Fruit fly (Drosophila melanogaster) whole organism, embryonic: ENCODE measurements around the gene CG5762.

ENCODE experiments used
- CG10274 ChIP-seq: fragments of 200-800 bp; sonication (Bioruptor generic); optimal IDR thresholded peaks from 3 replicates; lab custom pipeline; 2017; ENCODE audit warnings: missing biosample characterization, mild to moderate bottlenecking, missing genetic modification characterization
- CG10543 ChIP-seq: fragments of 200-800 bp; sonication (Bioruptor generic); optimal IDR thresholded peaks from 3 replicates; lab custom pipeline; 2017; ENCODE audit warnings: missing biosample characterization, mild to moderate bottlenecking, missing genetic modification characterization, moderate library complexity
- CG10654 ChIP-seq: fragments of 200-800 bp; sonication (Bioruptor generic); optimal IDR thresholded peaks from 2 replicates; lab custom pipeline; 2016; ENCODE audit warnings: missing biosample characterization, missing genetic modification characterization
- CG10979 ChIP-seq: fragments of 200-800 bp; sonication (Bioruptor generic); optimal IDR thresholded peaks from 2 replicates; lab custom pipeline; 2018; ENCODE audit warnings: missing biosample characterization, mild to moderate bottlenecking, missing genetic modification characterization, moderate library complexity
- CG12219 ChIP-seq: fragments of 200-800 bp; sonication (Bioruptor generic); optimal IDR thresholded peaks from 3 replicates; lab custom pipeline; 2018; ENCODE audit warnings: missing biosample characterization, mild to moderate bottlenecking, missing genetic modification characterization
- CG15011 ChIP-seq: fragments of 200-800 bp; sonication (Bioruptor generic); optimal IDR thresholded peaks from 3 replicates; lab custom pipeline; 2018; ENCODE audit warnings: missing biosample characterization, mild to moderate bottlenecking, missing genetic modification characterization
- CG16815 ChIP-seq: fragments of 200-800 bp; sonication (Bioruptor generic); optimal IDR thresholded peaks from 3 replicates; lab custom pipeline; 2017; ENCODE audit warnings: missing biosample characterization, mild to moderate bottlenecking, missing genetic modification characterization
- CG17612 ChIP-seq: fragments of 200-800 bp; sonication (Bioruptor generic); IDR thresholded peaks from 2 replicates; pipeline ENCODE4 v1.3.6; 2022; ENCODE audit warnings: missing biosample characterization, missing genetic modification characterization
- CG3065 ChIP-seq: fragments of 200-800 bp; sonication (Bioruptor generic); optimal IDR thresholded peaks from 2 replicates; lab custom pipeline; 2016; ENCODE audit warnings: missing biosample characterization, missing genetic modification characterization
- CG34224 ChIP-seq: fragments of 200-800 bp; sonication (Bioruptor generic); IDR thresholded peaks from 3 replicates; pipeline ENCODE4 v1.3.6; 2022; ENCODE audit warnings: missing biosample characterization, missing genetic modification characterization; ENCODE audit not compliant: partially characterized antibody
- CG4424 ChIP-seq: fragments of 200-800 bp; sonication (Bioruptor generic); optimal IDR thresholded peaks from 3 replicates; lab custom pipeline; 2016; ENCODE audit warnings: missing biosample characterization, missing genetic modification characterization
- CG4820 ChIP-seq: fragments of 200-800 bp; sonication (Bioruptor generic); optimal IDR thresholded peaks from 3 replicates; lab custom pipeline; 2016; ENCODE audit warnings: missing biosample characterization, missing genetic modification characterization
- CG6175 ChIP-seq: fragments of 200-800 bp; sonication (Bioruptor generic); IDR thresholded peaks from 3 replicates; pipeline ENCODE4 v1.3.6; 2022; ENCODE audit warnings: missing biosample characterization, missing genetic modification characterization
- CG8290 ChIP-seq, 3 experiments: fragments of 200-800 bp; sonication (Bioruptor generic); optimal IDR thresholded peaks; 2 replicates each; lab custom pipeline; 2016 to 2019; ENCODE audit warnings: missing biosample characterization in 3 of 3, missing genetic modification characterization in 3 of 3, mild to moderate bottlenecking in 2 of 3, moderate library complexity in 1 of 3
- CG8478 ChIP-seq: fragments of >200 bp; optimal IDR thresholded peaks from 2 replicates; lab custom pipeline; 2018
- CG9932 ChIP-seq: fragments of 200-800 bp; sonication (Bioruptor generic); IDR thresholded peaks from 2 replicates; pipeline ENCODE4 v1.3.6; 2022; ENCODE audit warnings: missing biosample characterization, missing genetic modification characterization
- HmgZ ChIP-seq: fragments of 200-800 bp; sonication (Bioruptor generic); optimal IDR thresholded peaks from 2 replicates; lab custom pipeline; 2018; ENCODE audit warnings: missing biosample characterization, mild to moderate bottlenecking, missing genetic modification characterization
- Jarid2 ChIP-seq: fragments of 200-800 bp; sonication (Bioruptor generic); optimal IDR thresholded peaks from 3 replicates; lab custom pipeline; 2017; ENCODE audit warnings: mild to moderate bottlenecking, missing biosample characterization, missing genetic modification reagents, missing genetic modification characterization
- MESR4 ChIP-seq: fragments of 200-800 bp; sonication (Bioruptor generic); optimal IDR thresholded peaks from 2 replicates; lab custom pipeline; 2018; ENCODE audit warnings: missing biosample characterization, mild to moderate bottlenecking, missing genetic modification characterization, moderate library complexity
- Nf-YB ChIP-seq: fragments of 200-800 bp; sonication (Bioruptor generic); optimal IDR thresholded peaks from 3 replicates; lab custom pipeline; 2019; ENCODE audit warnings: missing biosample characterization, mild to moderate bottlenecking, missing genetic modification characterization, moderate library complexity
- Oli ChIP-seq: fragments of 200-800 bp; sonication (Bioruptor generic); optimal IDR thresholded peaks from 2 replicates; lab custom pipeline; 2018; ENCODE audit warnings: missing biosample characterization, mild to moderate bottlenecking, missing genetic modification characterization, moderate library complexity
- Poxn ChIP-seq: fragments of 200-800 bp; sonication (Bioruptor generic); IDR thresholded peaks from 2 replicates; pipeline ENCODE4 v1.3.6; 2022; ENCODE audit warnings: missing biosample characterization, missing genetic modification characterization
- Scr ChIP-seq: fragments of 200-800 bp; sonication (Bioruptor generic); IDR thresholded peaks from 2 replicates; pipeline ENCODE4 v1.3.6; 2022; ENCODE audit warnings: missing biosample characterization, missing genetic modification characterization; ENCODE audit not compliant: partially characterized antibody
- Side ChIP-seq: fragments of 200-800 bp; sonication (Bioruptor generic); optimal IDR thresholded peaks from 2 replicates; lab custom pipeline; 2016; ENCODE audit warnings: missing biosample characterization, missing genetic modification characterization
- Sry-β ChIP-seq: fragments of 200-800 bp; sonication (Bioruptor generic); optimal IDR thresholded peaks from 2 replicates; lab custom pipeline; 2018; ENCODE audit warnings: missing biosample characterization, mild to moderate bottlenecking, missing genetic modification characterization, moderate library complexity
- Vsx1 ChIP-seq: fragments of 200-800 bp; sonication (Bioruptor generic); optimal IDR thresholded peaks from 2 replicates; lab custom pipeline; 2017; ENCODE audit warnings: missing biosample characterization, mild to moderate bottlenecking, missing genetic modification characterization, missing genetic modification reagents
- ab ChIP-seq: fragments of 200-800 bp; sonication (Bioruptor generic); optimal IDR thresholded peaks from 2 replicates; lab custom pipeline; 2016; ENCODE audit warnings: missing biosample characterization, missing genetic modification characterization
- ara ChIP-seq: fragments of 200-800 bp; sonication (Bioruptor generic); IDR thresholded peaks from 2 replicates; pipeline ENCODE4 v1.3.6; 2022; ENCODE audit warnings: missing biosample characterization, missing genetic modification characterization
- ash1 ChIP-seq: fragments of 200-800 bp; sonication (Bioruptor generic); optimal IDR thresholded peaks from 2 replicates; lab custom pipeline; 2018; ENCODE audit warnings: missing biosample characterization, mild to moderate bottlenecking, missing genetic modification characterization
- ato ChIP-seq: fragments of 200-800 bp; sonication (Bioruptor generic); IDR thresholded peaks from 2 replicates; pipeline ENCODE4 v1.3.6; 2022; ENCODE audit warnings: missing biosample characterization, missing genetic modification characterization; ENCODE audit not compliant: partially characterized antibody
- bigmax ChIP-seq: fragments of 200-800 bp; sonication (Bioruptor generic); optimal IDR thresholded peaks from 2 replicates; lab custom pipeline; 2018; ENCODE audit warnings: missing biosample characterization, mild to moderate bottlenecking, missing genetic modification characterization
- dati ChIP-seq: fragments of 200-800 bp; sonication (Bioruptor generic); IDR thresholded peaks from 2 replicates; pipeline ENCODE4 v1.3.6; 2022; ENCODE audit warnings: missing biosample characterization, missing genetic modification characterization
- ewg ChIP-seq: fragments of 200-800 bp; sonication (Bioruptor generic); optimal IDR thresholded peaks from 3 replicates; lab custom pipeline; 2017; ENCODE audit warnings: mild to moderate bottlenecking, missing biosample characterization, missing genetic modification reagents, missing genetic modification characterization
- gcm2 ChIP-seq: fragments of 200-800 bp; sonication (Bioruptor generic); optimal IDR thresholded peaks from 2 replicates; lab custom pipeline; 2016; ENCODE audit warnings: missing biosample characterization, missing genetic modification characterization
- gfzf ChIP-seq: fragments of 200-800 bp; sonication (Bioruptor generic); optimal IDR thresholded peaks from 2 replicates; lab custom pipeline; 2016; ENCODE audit warnings: missing biosample characterization, mild to moderate bottlenecking, missing genetic modification characterization, moderate library complexity
- h ChIP-seq: fragments of >200 bp; optimal IDR thresholded peaks from 2 replicates; lab custom pipeline; 2017
- lmd ChIP-seq: fragments of 200-800 bp; sonication (Bioruptor generic); IDR thresholded peaks from 2 replicates; pipeline ENCODE4 v1.3.6; 2022; ENCODE audit warnings: missing biosample characterization, missing genetic modification characterization
- maf-S ChIP-seq: fragments of 200-800 bp; sonication (Bioruptor generic); optimal IDR thresholded peaks from 2 replicates; lab custom pipeline; 2016; ENCODE audit warnings: missing biosample characterization, missing genetic modification characterization
- p53 ChIP-seq: fragments of 200-800 bp; sonication (Bioruptor generic); optimal IDR thresholded peaks from 2 replicates; lab custom pipeline; 2016; ENCODE audit warnings: missing biosample characterization, missing genetic modification characterization
- pfk ChIP-seq: fragments of 200-800 bp; sonication (Bioruptor generic); optimal IDR thresholded peaks from 2 replicates; lab custom pipeline; 2018; ENCODE audit warnings: missing biosample characterization, mild to moderate bottlenecking, missing genetic modification characterization, moderate library complexity
- phol ChIP-seq: fragments of 200-800 bp; sonication (Bioruptor generic); optimal IDR thresholded peaks from 3 replicates; lab custom pipeline; 2018; ENCODE audit warnings: missing biosample characterization, mild to moderate bottlenecking, missing genetic modification characterization, moderate library complexity
- pum ChIP-seq: fragments of 200-800 bp; sonication (Bioruptor generic); optimal IDR thresholded peaks from 2 replicates; lab custom pipeline; 2016; ENCODE audit warnings: missing biosample characterization, missing genetic modification characterization
- rib ChIP-seq: fragments of 200-800 bp; sonication (Bioruptor generic); IDR thresholded peaks from 2 replicates; pipeline ENCODE4 v1.3.6; 2022; ENCODE audit warnings: missing biosample characterization, missing genetic modification characterization
- sima ChIP-seq: fragments of 200-800 bp; sonication (Bioruptor generic); optimal IDR thresholded peaks from 2 replicates; lab custom pipeline; 2016; ENCODE audit warnings: missing biosample characterization, missing genetic modification characterization
- slou ChIP-seq: fragments of 200-800 bp; sonication (Bioruptor generic); optimal IDR thresholded peaks from 3 replicates; lab custom pipeline; 2016; ENCODE audit warnings: missing biosample characterization, missing genetic modification characterization
- tap ChIP-seq: fragments of 200-800 bp; optimal IDR thresholded peaks from 3 replicates; lab custom pipeline; 2019; ENCODE audit warnings: missing biosample characterization, mild to moderate bottlenecking, missing genetic modification characterization, moderate library complexity
- unpg ChIP-seq: fragments of 200-800 bp; sonication (Bioruptor generic); optimal IDR thresholded peaks from 3 replicates; lab custom pipeline; 2018; ENCODE audit warnings: missing biosample characterization, mild to moderate bottlenecking, missing genetic modification characterization, moderate library complexity
- zf30C ChIP-seq: fragments of 200-800 bp; sonication (Bioruptor generic); optimal IDR thresholded peaks from 3 replicates; lab custom pipeline; 2018; ENCODE audit warnings: missing biosample characterization, mild to moderate bottlenecking, missing genetic modification characterization
- zfh2 ChIP-seq: fragments of 200-800 bp; sonication (Bioruptor generic); optimal IDR thresholded peaks from 2 replicates; lab custom pipeline; 2016; ENCODE audit warnings: missing biosample characterization, missing genetic modification characterization

CG5762 gene

dm6 chr3R:24318217-24319082, 43.0 kb downstream of the CG5762 start, which contains the start of the genes Nab2 and BRWD3 (continued):
- no peak for TF ChIP-seq maf-S (GFP tag; lab: Kevin White, UChicago)
- TF ChIP-seq h (lab: Kevin White, UChicago), result no peak
- no peak for TF ChIP-seq CG15011 (GFP tag; lab: Kevin White, UChicago)
- TF ChIP-seq gcm2, result no peak
- TF ChIP-seq CG4820 (GFP tag; lab: Kevin White, UChicago), result peak; percentile 5
- TF ChIP-seq CG6175 (GFP tag; lab: Robert Waterston, UW), result no peak
- TF ChIP-seq Side (GFP tag; lab: Kevin White, UChicago), result no peak
- peak; percentile 25 for TF ChIP-seq zfh2 (GFP tag; lab: Kevin White, UChicago)
- TF ChIP-seq Oli, result no peak
- TF ChIP-seq rib (GFP tag; lab: Robert Waterston, UW), result no peak
- TF ChIP-seq CG17612 (GFP tag; lab: Robert Waterston, UW), result no peak
- peak; percentile 65 for TF ChIP-seq phol
- peak; percentile 22; the same call in 1 of the 2 replicates for TF ChIP-seq lmd (GFP tag; lab: Robert Waterston, UW)
- TF ChIP-seq Scr, result peak; percentile 64
- peak; percentile 26; the same call in 2 of the 3 replicates for TF ChIP-seq CG34224
- no peak for TF ChIP-seq CG8290 (GFP tag; optimal IDR thresholded peaks at IDR 0.05; lab: Kevin White, UChicago)
- TF ChIP-seq CG8290 (tag; optimal IDR thresholded peaks at IDR 0.05; lab: Kevin White, UChicago), result no peak
- TF ChIP-seq gfzf (GFP tag; lab: Kevin White, UChicago), result no peak
- TF ChIP-seq CG10654 (GFP tag; lab: Kevin White, UChicago), result peak; percentile 17
- peak; percentile 56 for TF ChIP-seq Sry-β (GFP tag; lab: Kevin White, UChicago)
- no peak for TF ChIP-seq bigmax (GFP tag; lab: Kevin White, UChicago)
- TF ChIP-seq Poxn (GFP tag; lab: Robert Waterston, UW), result no peak
- peak; percentile 25 for TF ChIP-seq ato (GFP tag; lab: Robert Waterston, UW)
- no peak for TF ChIP-seq CG12219 (GFP tag; lab: Kevin White, UChicago)
- TF ChIP-seq slou (GFP tag; lab: Kevin White, UChicago), result no peak
- TF ChIP-seq zf30C (GFP tag; lab: Kevin White, UChicago), result no peak
- TF ChIP-seq sima (GFP tag; lab: Kevin White, UChicago), result no peak
- no peak for TF ChIP-seq Jarid2 (GFP tag; lab: Kevin White, UChicago)
- peak; percentile 13 for TF ChIP-seq CG10979 (tag; lab: Kevin White, UChicago)
- peak; percentile 4 for TF ChIP-seq HmgZ
- TF ChIP-seq tap (tag; lab: Kevin White, UChicago), result no peak
- TF ChIP-seq ara (GFP tag; lab: Robert Waterston, UW), result 0 out of 2 replicates have a peak, but pooled peaks have one; percentile 50
- peak; percentile 76 for TF ChIP-seq CG9932 (GFP tag; lab: Robert Waterston, UW)
- no peak for TF ChIP-seq ash1 (GFP tag; lab: Kevin White, UChicago)
- TF ChIP-seq CG10543 (GFP tag; lab: Kevin White, UChicago), result peak; percentile 38
- TF ChIP-seq CG3065, result no peak
- TF ChIP-seq pum (GFP tag; lab: Kevin White, UChicago), result no peak
- TF ChIP-seq pfk, result no peak
- TF ChIP-seq CG16815 (GFP tag; lab: Kevin White, UChicago), result peak; percentile 38
- TF ChIP-seq CG10274 (GFP tag; lab: Kevin White, UChicago), result no peak
- no peak for TF ChIP-seq ab (GFP tag; lab: Kevin White, UChicago)
- TF ChIP-seq CG4424 (GFP tag; lab: Kevin White, UChicago), result peak; percentile 52
- TF ChIP-seq ewg, result no peak
- TF ChIP-seq Nf-YB (GFP tag; lab: Kevin White, UChicago), result no peak
- no peak for TF ChIP-seq dati (GFP tag; lab: Robert Waterston, UW)
- TF ChIP-seq CG8478, result no peak
- no peak for TF ChIP-seq Vsx1
- peak; percentile 79 for TF ChIP-seq MESR4 (GFP tag; lab: Kevin White, UChicago)
- TF ChIP-seq p53, result no peak
- TF ChIP-seq unpg (GFP tag; lab: Kevin White, UChicago), result no peak
